Worm (Caenorhabditis elegans): ENCODE results near the gene Y46G5A.34.
"Not testable (repeated sequence)": the region's sequence is repeated elsewhere in the genome, so short reads cannot be mapped to it uniquely, and the experiment has no call there.

DNA sequence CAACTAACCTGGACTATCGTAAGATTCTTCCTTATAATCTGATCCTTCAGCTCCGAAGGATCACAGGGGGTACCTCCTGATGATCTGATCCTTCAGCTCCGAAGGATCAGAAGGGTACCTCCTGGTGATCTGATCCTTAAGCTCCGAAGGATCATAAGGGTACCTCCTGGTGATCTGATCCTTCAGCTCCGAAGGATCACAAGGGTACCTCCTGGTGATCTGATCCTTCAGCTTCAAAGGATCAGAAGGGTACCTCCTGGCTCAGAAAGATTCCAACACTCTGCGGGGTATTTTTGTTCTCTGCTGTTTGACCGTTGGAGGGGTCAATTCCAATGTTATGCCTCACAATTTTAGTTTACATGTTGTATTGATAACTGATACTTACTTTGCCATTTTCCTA lies 26.8 kb upstream of the Y46G5A.34 start:
- TF ChIP-seq T23F11.4 (GFP tag; optimal IDR thresholded peaks at IDR 0.05); nhr-232 (tag; optimal IDR thresholded peaks at IDR 0.05); ama-1 (optimal IDR thresholded peaks at IDR 0.05); tbx-2 (tag; optimal IDR thresholded peaks at IDR 0.05); C38D4.7 (GFP tag; optimal IDR thresholded peaks at IDR 0.05); elt-2 (tag; optimal IDR thresholded peaks at IDR 0.05); nhr-11 (tag; optimal IDR thresholded peaks at IDR 0.05); pqm-1 (tag; optimal IDR thresholded peaks at IDR 0.05); ceh-45 (GFP tag; IDR thresholded peaks at IDR 0.05); lin-11 (tag; optimal IDR thresholded peaks at IDR 0.05); zip-5 (tag; optimal IDR thresholded peaks at IDR 0.05): not testable (repeated sequence)
